Worm (Caenorhabditis elegans) whole organism, L4 larva: ENCODE results near the gene gly-14.

Experiments
- F44E2.7 ChIP-seq: fragments of 200-800 bp; sonication (Bioruptor generic); IDR thresholded peaks from 2 replicates; pipeline ENCODE4 v2.1.2; 2022; ENCODE audit warnings: missing genetic modification characterization, missing compliant biosample characterization
- F49E8.2 ChIP-seq: sonication (generic microtip); optimal IDR thresholded peaks from 2 replicates; lab custom pipeline; 2016; ENCODE audit warnings: missing compliant biosample characterization, mild to moderate bottlenecking, missing genetic modification characterization, borderline replicate concordance
- R02D3.7 ChIP-seq: fragments of 150-350 bp; sonication (generic microtip); optimal IDR thresholded peaks from 3 replicates; lab custom pipeline; 2014; ENCODE audit warnings: missing biosample characterization, missing genetic modification characterization
- Y48G9A.11 ChIP-seq: fragments of 200-800 bp; sonication (Bioruptor generic); IDR thresholded peaks from 2 replicates; pipeline ENCODE4 v1.3.6; 2022; ENCODE audit warnings: missing genetic modification reagents, missing genetic modification characterization, missing compliant biosample characterization
- aha-1 ChIP-seq: fragments of 150-350 bp; peaks from one replicate; lab custom pipeline; 2014; ENCODE audit warnings: missing biosample characterization, missing genetic modification characterization
- ama-1 ChIP-seq: fragments of 150-350 bp; optimal IDR thresholded peaks from 2 replicates; lab custom pipeline; 2014; ENCODE audit warnings: inconsistent platforms, mixed read lengths
- arid-1 ChIP-seq: fragments of 200-800 bp; sonication (Bioruptor generic); conservative IDR thresholded peaks from 2 replicates; pipeline ENCODE4 v1.3.6; 2022; ENCODE audit warnings: missing genetic modification reagents, missing genetic modification characterization, missing compliant biosample characterization
- ceh-44 ChIP-seq: fragments of 200-800 bp; sonication (Bioruptor generic); IDR thresholded peaks from 2 replicates; pipeline ENCODE4 v1.3.6; 2022; ENCODE audit warnings: missing genetic modification reagents, missing genetic modification characterization, missing compliant biosample characterization
- ceh-62 ChIP-seq: sonication (generic microtip); optimal IDR thresholded peaks from 2 replicates; lab custom pipeline; 2017; ENCODE audit warnings: missing biosample characterization, missing genetic modification characterization
- daf-12 ChIP-seq: fragments of 150-350 bp; optimal IDR thresholded peaks from 2 replicates; lab custom pipeline; 2014; ENCODE audit warnings: missing biosample characterization, missing genetic modification reagents, missing genetic modification characterization
- dmd-6 ChIP-seq: fragments of 200-800 bp; sonication (Bioruptor generic); IDR thresholded peaks from 2 replicates; pipeline ENCODE4 v1.3.6; 2022; ENCODE audit warnings: missing genetic modification reagents, missing genetic modification characterization, missing compliant biosample characterization
- dmd-9 ChIP-seq: fragments of 200-800 bp; sonication (Bioruptor generic); IDR thresholded peaks from 2 replicates; pipeline ENCODE4 v1.3.6; 2022; ENCODE audit warnings: missing genetic modification reagents, missing genetic modification characterization, missing compliant biosample characterization
- dve-1 ChIP-seq: sonication (generic microtip); optimal IDR thresholded peaks from 2 replicates; lab custom pipeline; 2017; ENCODE audit warnings: antibody characterized with exemption, mild to moderate bottlenecking, missing genetic modification characterization, missing compliant biosample characterization; ENCODE audit not compliant: insufficient read depth
- hlh-11 ChIP-seq: fragments of 200-800 bp; sonication (Bioruptor generic); optimal IDR thresholded peaks from 2 replicates; lab custom pipeline; 2018; ENCODE audit warnings: mild to moderate bottlenecking, missing genetic modification characterization, missing compliant biosample characterization
- jun-1 ChIP-seq: fragments of 150-350 bp; optimal IDR thresholded peaks from 2 replicates; lab custom pipeline; 2014; ENCODE audit warnings: missing biosample characterization, missing genetic modification reagents, missing genetic modification characterization
- lim-7 ChIP-seq: fragments of 200-800 bp; sonication (Bioruptor generic); IDR thresholded peaks from 2 replicates; pipeline ENCODE4 v1.3.6; 2022; ENCODE audit warnings: missing genetic modification characterization, missing compliant biosample characterization
- lin-1 ChIP-seq: fragments of 200-800 bp; sonication (Bioruptor generic); IDR thresholded peaks from 2 replicates; pipeline ENCODE4 v1.3.6; 2022; ENCODE audit warnings: missing genetic modification reagents, missing genetic modification characterization, missing compliant biosample characterization
- lin-13 ChIP-seq: fragments of 150-350 bp; optimal IDR thresholded peaks from 2 replicates; lab custom pipeline; 2014; ENCODE audit warnings: missing biosample characterization, missing genetic modification reagents, missing genetic modification characterization
- lsy-2 ChIP-seq, 2 experiments: fragments of 150-350 bp in 1 of 2; sonication (generic microtip) in 1 of 2; optimal IDR thresholded peaks; 2 replicates each; lab custom pipeline; 2014 to 2017; ENCODE audit warnings: missing biosample characterization in 2 of 2, missing genetic modification characterization in 2 of 2
- mdt-29 ChIP-seq: fragments of 200-800 bp; sonication (Bioruptor generic); IDR thresholded peaks from 2 replicates; pipeline ENCODE4 v1.3.6; 2022; ENCODE audit warnings: missing genetic modification reagents, missing genetic modification characterization, missing compliant biosample characterization
- mep-1 ChIP-seq: fragments of 150-350 bp; sonication (generic microtip); optimal IDR thresholded peaks from 3 replicates; lab custom pipeline; 2014; ENCODE audit warnings: missing biosample characterization, missing genetic modification characterization
- nhr-102 ChIP-seq: sonication (generic microtip); optimal IDR thresholded peaks from 2 replicates; lab custom pipeline; 2016; ENCODE audit warnings: mild to moderate bottlenecking, missing genetic modification characterization, moderate library complexity, missing compliant biosample characterization
- nhr-28 ChIP-seq: fragments of 150-350 bp; optimal IDR thresholded peaks from 2 replicates; lab custom pipeline; 2014; ENCODE audit warnings: missing biosample characterization, missing genetic modification characterization
- nhr-48 ChIP-seq: sonication (generic microtip); optimal IDR thresholded peaks from 2 replicates; lab custom pipeline; 2016; ENCODE audit warnings: mild to moderate bottlenecking, missing genetic modification characterization, missing compliant biosample characterization
- nhr-77 ChIP-seq: fragments of 150-350 bp; optimal IDR thresholded peaks from 2 replicates; lab custom pipeline; 2014; ENCODE audit warnings: missing biosample characterization, missing genetic modification characterization
- php-3 ChIP-seq: fragments of 200-800 bp; sonication (Bioruptor generic); IDR thresholded peaks from 2 replicates; pipeline ENCODE4 v1.3.6; 2022; ENCODE audit warnings: missing genetic modification reagents, missing genetic modification characterization, missing compliant biosample characterization
- pqm-1 ChIP-seq: sonication (generic microtip); optimal IDR thresholded peaks from 2 replicates; lab custom pipeline; 2017; ENCODE audit warnings: missing biosample characterization, missing genetic modification characterization
- saeg-2 ChIP-seq: fragments of 200-800 bp; sonication (Bioruptor generic); IDR thresholded peaks from 2 replicates; pipeline ENCODE4 v1.3.6; 2022; ENCODE audit warnings: missing genetic modification reagents, missing genetic modification characterization, missing compliant biosample characterization
- sdz-12 ChIP-seq: fragments of 200-800 bp; sonication (Bioruptor generic); optimal IDR thresholded peaks from 2 replicates; lab custom pipeline; 2018; ENCODE audit warnings: mild to moderate bottlenecking, missing genetic modification characterization, missing compliant biosample characterization
- set-16 ChIP-seq: fragments of 200-800 bp; sonication (Bioruptor generic); IDR thresholded peaks from 2 replicates; pipeline ENCODE4 v1.3.6; 2022; ENCODE audit warnings: missing genetic modification reagents, missing genetic modification characterization, missing compliant biosample characterization
- snpc-1.2 ChIP-seq: fragments of 200-800 bp; sonication (Bioruptor generic); IDR thresholded peaks from 2 replicates; pipeline ENCODE4 v1.3.6; 2022; ENCODE audit warnings: missing genetic modification reagents, missing genetic modification characterization, missing compliant biosample characterization
- tra-1 ChIP-seq: fragments of 200-800 bp; sonication (Bioruptor generic); IDR thresholded peaks from 2 replicates; pipeline ENCODE4 v1.3.6; 2022; ENCODE audit warnings: missing genetic modification reagents, missing genetic modification characterization, missing compliant biosample characterization
- zfp-2 ChIP-seq: sonication (generic microtip); optimal IDR thresholded peaks from 2 replicates; lab custom pipeline; 2016; ENCODE audit warnings: mild to moderate bottlenecking, missing genetic modification characterization, missing compliant biosample characterization
- ztf-7 ChIP-seq: fragments of 150-350 bp; optimal IDR thresholded peaks from 2 replicates; lab custom pipeline; 2014; ENCODE audit warnings: missing biosample characterization, missing genetic modification characterization

The gly-14 gene

DNA sequence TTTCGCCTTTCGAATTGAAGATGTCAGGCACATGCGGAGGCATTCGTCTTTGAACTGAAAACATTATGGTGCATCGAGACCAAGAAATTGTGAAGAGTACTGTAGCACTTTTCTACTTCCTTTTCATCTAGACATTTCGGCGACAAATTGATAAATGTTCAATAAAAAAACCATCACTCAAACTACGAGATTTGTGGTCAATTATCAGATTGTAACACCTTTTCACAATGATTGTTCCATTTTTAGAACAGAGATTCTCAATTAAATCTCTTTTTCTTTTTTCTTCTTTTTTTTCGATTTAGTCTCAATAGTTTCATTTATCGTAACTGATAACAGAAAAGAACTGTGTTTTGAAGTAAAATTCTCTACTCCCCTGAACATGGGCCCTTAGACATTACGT is 7.0 kb downstream of the gly-14 start (continued):
- TF ChIP-seq lsy-2 (tag; optimal IDR thresholded peaks at IDR 0.05; lab: Kevin White, UChicago) (peak in 1 of 2 experiments; percentile 12), dve-1 (peak; percentile 21), arid-1 (GFP tag; lab: Robert Waterston, UW) (no peak)

DNA sequence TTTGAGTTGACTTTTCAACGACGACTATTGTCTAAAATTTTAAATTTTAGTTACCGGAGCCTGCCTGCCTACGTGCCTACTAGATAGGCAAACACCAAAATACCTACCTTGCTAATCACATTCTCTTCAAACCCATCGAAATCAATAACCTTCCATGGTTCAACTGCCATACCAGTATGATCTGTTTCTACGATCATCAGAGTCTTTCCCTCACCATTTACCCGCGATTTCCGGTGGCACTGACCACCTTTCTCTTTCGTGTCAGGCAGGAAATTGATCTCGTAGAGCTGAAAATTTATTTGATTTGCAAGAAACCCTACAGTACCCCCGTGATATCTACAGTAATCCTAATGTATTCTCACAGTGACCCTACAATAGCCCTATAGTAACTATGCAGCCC is 8.0 kb downstream of the gly-14 start:
- TF ChIP-seq tra-1 (GFP tag; lab: Robert Waterston, UW), result no peak
- TF ChIP-seq ceh-44 (GFP tag; lab: Robert Waterston, UW), result 0 out of 2 replicates have a peak, but pooled peaks have one; percentile 28
- TF ChIP-seq aha-1 (tag; lab: Kevin White, UChicago), result peak; percentile 70

DNA sequence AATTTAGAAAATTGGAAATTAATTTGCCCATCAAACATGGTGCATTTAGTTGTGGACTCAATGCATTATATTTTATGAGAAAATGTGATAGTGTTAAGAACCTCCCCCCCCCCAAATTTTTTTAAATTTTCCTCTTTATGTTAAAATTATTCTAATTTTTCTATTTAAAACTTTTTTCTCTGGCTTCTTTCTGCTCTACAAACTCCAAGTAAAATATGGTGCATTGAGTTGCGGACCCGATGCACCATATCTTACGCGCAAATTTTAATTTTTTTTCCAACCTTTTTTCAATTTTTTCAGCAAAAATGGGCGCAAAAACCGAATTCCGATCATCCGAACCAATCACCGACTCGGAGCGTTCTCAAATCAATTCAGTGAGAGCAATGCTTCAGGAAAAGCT is 10.7 kb downstream of the gly-14 start, which contains the start of gene C34C12.6:
C34C12.6 (plus strand) TSS at position 301 of the 400 bp plus-strand sequence.
- TF ChIP-seq lim-7 (GFP tag; lab: Robert Waterston, UW) (no peak), hlh-11 (tag; lab: Kevin White, UChicago) (no peak), ceh-62 (tag; lab: Kevin White, UChicago) (no peak), Y48G9A.11 (GFP tag; lab: Robert Waterston, UW) (no peak), nhr-77 (tag; lab: Kevin White, UChicago) (no peak), zfp-2 (tag; lab: Kevin White, UChicago) (no peak), dmd-6 (GFP tag; lab: Robert Waterston, UW) (no peak), set-16 (no peak), F44E2.7 (GFP tag; lab: Robert Waterston, UW) (no peak), sdz-12 (no peak), daf-12 (tag; lab: Kevin White, UChicago) (no peak)

DNA sequence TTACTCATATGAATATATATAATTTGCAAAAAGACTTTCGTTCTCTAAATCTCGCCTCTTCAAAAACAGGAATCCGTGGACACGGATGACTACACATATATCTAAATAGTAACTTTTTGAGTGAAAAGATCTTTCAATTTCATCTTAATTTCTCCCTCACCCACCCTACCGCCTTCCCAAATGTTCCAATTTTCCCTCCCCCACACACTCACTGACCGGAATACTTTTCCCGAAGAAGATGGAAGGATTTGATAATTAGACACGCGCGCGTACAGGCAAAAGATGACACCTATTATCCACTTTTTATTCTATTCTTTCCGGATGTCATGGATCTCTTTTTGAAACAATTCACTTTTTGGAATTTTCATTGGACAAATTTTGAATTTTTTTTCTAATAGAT is 12.1 kb downstream of the gly-14 start:
- TF ChIP-seq ama-1 (no peak), R02D3.7 (tag; lab: Kevin White, UChicago) (no peak), mep-1 (no peak), jun-1 (tag; lab: Kevin White, UChicago) (no peak), ztf-7 (tag; lab: Kevin White, UChicago) (no peak), lim-7 (GFP tag; lab: Robert Waterston, UW) (no peak), nhr-28 (tag; lab: Kevin White, UChicago) (no peak), F49E8.2 (no peak), lin-13 (no peak), snpc-1.2 (GFP tag; lab: Robert Waterston, UW) (no peak), pqm-1 (tag; lab: Kevin White, UChicago) (no peak), dmd-9 (GFP tag; lab: Robert Waterston, UW) (no peak), mdt-29 (GFP tag; lab: Robert Waterston, UW) (no peak), nhr-102 (tag; lab: Kevin White, UChicago) (no peak), php-3 (GFP tag; lab: Robert Waterston, UW) (no peak), saeg-2 (GFP tag; lab: Robert Waterston, UW) (no peak), nhr-48 (no peak)

DNA sequence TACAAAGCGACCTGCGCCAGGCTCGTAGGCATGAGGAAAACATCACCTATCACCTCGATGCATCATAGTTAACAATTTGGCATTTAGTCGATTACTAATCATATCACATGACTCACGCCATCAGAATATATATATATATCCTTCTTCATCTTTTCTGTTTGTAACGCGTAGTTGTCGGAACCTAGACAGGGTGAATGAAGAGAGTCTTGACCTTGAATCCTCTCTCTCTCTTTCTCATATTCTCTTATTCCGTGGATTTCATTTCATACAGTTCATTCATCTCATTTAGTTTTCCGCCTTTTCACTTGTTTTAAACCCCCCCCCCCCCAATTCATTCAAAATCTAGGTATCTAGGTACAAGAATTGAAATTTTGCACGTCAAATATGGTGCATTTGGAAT is 12.8 kb downstream of the gly-14 start:
- TF ChIP-seq lin-1 (GFP tag; lab: Robert Waterston, UW) (no peak), aha-1 (tag; lab: Kevin White, UChicago) (peak; percentile 50), nhr-28 (tag; lab: Kevin White, UChicago) (peak; percentile 6)
